Fruit fly (Drosophila melanogaster) whole organism, embryonic: ENCODE data around the gene Naam.

Experiments used
- Atf-2 ChIP-seq: fragments of 200-800 bp; sonication (Bioruptor generic); optimal IDR thresholded peaks from 2 replicates; lab custom pipeline; 2016; ENCODE audit warnings: missing biosample characterization, missing genetic modification characterization
- CG10267 ChIP-seq: fragments of 200-800 bp; sonication (Bioruptor generic); optimal IDR thresholded peaks from 2 replicates; lab custom pipeline; 2018; ENCODE audit warnings: missing biosample characterization, mild to moderate bottlenecking, missing genetic modification characterization, moderate library complexity
- CG10366 ChIP-seq: fragments of 200-800 bp; sonication (Bioruptor generic); IDR thresholded peaks from 2 replicates; pipeline ENCODE4 v1.3.6; 2022; ENCODE audit warnings: missing biosample characterization, missing genetic modification characterization
- CG10979 ChIP-seq: fragments of 200-800 bp; sonication (Bioruptor generic); optimal IDR thresholded peaks from 2 replicates; lab custom pipeline; 2018; ENCODE audit warnings: missing biosample characterization, mild to moderate bottlenecking, missing genetic modification characterization, moderate library complexity
- CG11696 ChIP-seq: fragments of 200-800 bp; sonication (Bioruptor generic); IDR thresholded peaks from 2 replicates; pipeline ENCODE4 v1.3.6; 2022; ENCODE audit warnings: missing biosample characterization, missing genetic modification characterization
- CG11723 ChIP-seq: fragments of 200-800 bp; sonication (Bioruptor generic); optimal IDR thresholded peaks from 2 replicates; lab custom pipeline; 2017; ENCODE audit warnings: missing biosample characterization, mild to moderate bottlenecking, missing genetic modification characterization
- CG12071 ChIP-seq: fragments of 200-800 bp; sonication (Bioruptor generic); optimal IDR thresholded peaks from 3 replicates; lab custom pipeline; 2018; ENCODE audit warnings: missing biosample characterization, mild to moderate bottlenecking, missing genetic modification characterization
- CG14050 ChIP-seq: fragments of 200-800 bp; sonication (Bioruptor generic); IDR thresholded peaks from 3 replicates; pipeline ENCODE4 v1.3.6; 2022; ENCODE audit warnings: missing biosample characterization, missing genetic modification characterization
- CG15514 ChIP-seq: fragments of 200-800 bp; sonication (Bioruptor generic); optimal IDR thresholded peaks from 3 replicates; lab custom pipeline; 2017; ENCODE audit warnings: missing biosample characterization, missing genetic modification characterization, mild to moderate bottlenecking, moderate library complexity, missing genetic modification reagents
- CG1602 ChIP-seq: fragments of 200-800 bp; sonication (Bioruptor generic); optimal IDR thresholded peaks from 3 replicates; lab custom pipeline; 2016; ENCODE audit warnings: missing biosample characterization, missing genetic modification characterization
- CG16779 ChIP-seq: fragments of 200-800 bp; sonication (Bioruptor generic); IDR thresholded peaks from 2 replicates; pipeline ENCODE4 v1.3.6; 2022; ENCODE audit warnings: missing biosample characterization, missing genetic modification characterization
- CG17359 ChIP-seq: fragments of 200-800 bp; sonication (Bioruptor generic); optimal IDR thresholded peaks from 3 replicates; lab custom pipeline; 2018; ENCODE audit warnings: missing biosample characterization, mild to moderate bottlenecking, missing genetic modification characterization, moderate library complexity
- CG18011 ChIP-seq: fragments of 200-800 bp; sonication (Bioruptor generic); optimal IDR thresholded peaks from 2 replicates; lab custom pipeline; 2017; ENCODE audit warnings: missing biosample characterization, missing genetic modification characterization, mild to moderate bottlenecking, moderate library complexity, missing genotype
- CG2116 ChIP-seq: fragments of 200-800 bp; sonication (Bioruptor generic); optimal IDR thresholded peaks from 3 replicates; lab custom pipeline; 2018; ENCODE audit warnings: missing biosample characterization, mild to moderate bottlenecking, missing genetic modification characterization
- CG2120 ChIP-seq: fragments of 200-800 bp; sonication (Bioruptor generic); optimal IDR thresholded peaks from 3 replicates; lab custom pipeline; 2016; ENCODE audit warnings: missing biosample characterization, missing genetic modification characterization
- CG2202 ChIP-seq: fragments of 200-800 bp; sonication (Bioruptor generic); optimal IDR thresholded peaks from 2 replicates; lab custom pipeline; 2018; ENCODE audit warnings: missing biosample characterization, mild to moderate bottlenecking, missing genetic modification characterization
- CG31224 ChIP-seq: fragments of 200-800 bp; sonication (Bioruptor generic); IDR thresholded peaks from 2 replicates; pipeline ENCODE4 v1.3.6; 2022; ENCODE audit warnings: missing biosample characterization, missing genetic modification characterization
- CG31441 ChIP-seq: fragments of 200-800 bp; sonication (Bioruptor generic); IDR thresholded peaks from 2 replicates; pipeline ENCODE4 v1.3.6; 2022; ENCODE audit warnings: missing biosample characterization, missing genetic modification characterization
- CG3163 ChIP-seq: fragments of 200-800 bp; sonication (Bioruptor generic); optimal IDR thresholded peaks from 3 replicates; lab custom pipeline; 2016; ENCODE audit warnings: missing biosample characterization, missing genetic modification characterization
- CG33213 ChIP-seq: fragments of 200-800 bp; sonication (Bioruptor generic); optimal IDR thresholded peaks from 3 replicates; lab custom pipeline; 2016; ENCODE audit warnings: missing biosample characterization, missing genetic modification characterization
- CG4617 ChIP-seq: fragments of 200-800 bp; sonication (Bioruptor generic); optimal IDR thresholded peaks from 3 replicates; lab custom pipeline; 2016; ENCODE audit warnings: missing biosample characterization, missing genetic modification characterization, borderline replicate concordance
- CG4730 ChIP-seq: fragments of 200-800 bp; sonication (Bioruptor generic); IDR thresholded peaks from 2 replicates; pipeline ENCODE4 v1.3.6; 2022; ENCODE audit warnings: missing biosample characterization, missing genetic modification characterization
- CG5180 ChIP-seq: fragments of 200-800 bp; sonication (Bioruptor generic); optimal IDR thresholded peaks from 3 replicates; lab custom pipeline; 2017; ENCODE audit warnings: missing biosample characterization, missing genetic modification characterization, mild to moderate bottlenecking, moderate library complexity, missing genetic modification reagents
- CG5953 ChIP-seq: fragments of 200-800 bp; sonication (Bioruptor generic); IDR thresholded peaks from 2 replicates; pipeline ENCODE4 v1.3.6; 2022; ENCODE audit warnings: missing biosample characterization, missing genetic modification characterization
- CG6272 ChIP-seq: fragments of 200-800 bp; sonication (Bioruptor generic); IDR thresholded peaks from 2 replicates; pipeline ENCODE4 v1.3.6; 2022; ENCODE audit warnings: missing biosample characterization, missing genetic modification characterization
- CG7928 ChIP-seq: fragments of 200-800 bp; sonication (Bioruptor generic); optimal IDR thresholded peaks from 2 replicates; lab custom pipeline; 2017; ENCODE audit warnings: missing biosample characterization, mild to moderate bottlenecking, missing genetic modification characterization
- CG8359 ChIP-seq: fragments of 200-800 bp; sonication (Bioruptor generic); optimal IDR thresholded peaks from 2 replicates; lab custom pipeline; 2017; ENCODE audit warnings: missing biosample characterization, mild to moderate bottlenecking, missing genetic modification characterization, borderline replicate concordance
- Camta ChIP-seq: fragments of 200-800 bp; sonication (Bioruptor generic); optimal IDR thresholded peaks from 2 replicates; lab custom pipeline; 2016; ENCODE audit warnings: missing biosample characterization, missing genetic modification characterization
- Gsc ChIP-seq: fragments of 200-800 bp; sonication (Bioruptor generic); IDR thresholded peaks from 2 replicates; pipeline ENCODE4 v1.3.6; 2022; ENCODE audit warnings: missing biosample characterization, missing genetic modification characterization
- HLHmδ ChIP-seq: fragments of 200-800 bp; sonication (Bioruptor generic); optimal IDR thresholded peaks from 2 replicates; lab custom pipeline; 2018; ENCODE audit warnings: missing biosample characterization, mild to moderate bottlenecking, missing genetic modification characterization, moderate library complexity
- Lhr ChIP-seq: fragments of 200-800 bp; sonication (Bioruptor generic); optimal IDR thresholded peaks from 3 replicates; lab custom pipeline; 2017; ENCODE audit warnings: mild to moderate bottlenecking, missing biosample characterization, missing genetic modification reagents, missing genetic modification characterization
- NC2α ChIP-seq: fragments of 200-800 bp; sonication (Bioruptor generic); optimal IDR thresholded peaks from 2 replicates; lab custom pipeline; 2016; ENCODE audit warnings: missing biosample characterization, missing genetic modification characterization
- Opbp ChIP-seq: fragments of 200-800 bp; sonication (Bioruptor generic); IDR thresholded peaks from 3 replicates; pipeline ENCODE4 v1.3.6; 2022; ENCODE audit warnings: missing biosample characterization, missing genetic modification characterization; ENCODE audit not compliant: partially characterized antibody
- Stat92E ChIP-seq, 3 experiments: fragments of >200 bp in 2 of 3; fragments of 200-800 bp in 1 of 3; sonication (Bioruptor generic) in 1 of 3; optimal IDR thresholded peaks; 2 replicates each; lab custom pipeline; 2017 to 2019; ENCODE audit warnings: missing biosample characterization in 3 of 3, missing genetic modification characterization in 3 of 3, mild to moderate bottlenecking in 1 of 3, moderate library complexity in 1 of 3
- Usf ChIP-seq: fragments of 200-800 bp; sonication (Bioruptor generic); optimal IDR thresholded peaks from 2 replicates; lab custom pipeline; 2017; ENCODE audit warnings: missing genotype, missing biosample characterization, missing genetic modification characterization
- aop ChIP-seq: fragments of 200-800 bp; sonication (Bioruptor generic); IDR thresholded peaks from 2 replicates; pipeline ENCODE4 v1.3.6; 2022; ENCODE audit warnings: missing biosample characterization, missing genetic modification characterization
- caup ChIP-seq: fragments of 200-800 bp; sonication (Bioruptor generic); optimal IDR thresholded peaks from 3 replicates; lab custom pipeline; 2017; ENCODE audit warnings: missing biosample characterization, mild to moderate bottlenecking, missing genetic modification characterization, moderate library complexity; ENCODE audit not compliant: severe bottlenecking
- crp ChIP-seq, 2 experiments: fragments of 200-800 bp; sonication (Bioruptor generic); optimal IDR thresholded peaks; 2 replicates in 1 of 2; 3 replicates in 1 of 2; lab custom pipeline; 2017; ENCODE audit warnings: missing biosample characterization in 2 of 2, missing genetic modification characterization in 2 of 2, mild to moderate bottlenecking in 1 of 2, moderate library complexity in 1 of 2
- dysf ChIP-seq: fragments of 200-800 bp; sonication (Bioruptor generic); IDR thresholded peaks from 3 replicates; pipeline ENCODE4 v1.3.6; 2022; ENCODE audit warnings: missing biosample characterization, missing genetic modification characterization
- ewg ChIP-seq: fragments of 200-800 bp; sonication (Bioruptor generic); optimal IDR thresholded peaks from 3 replicates; lab custom pipeline; 2017; ENCODE audit warnings: mild to moderate bottlenecking, missing biosample characterization, missing genetic modification reagents, missing genetic modification characterization
- fru ChIP-seq: fragments of >200 bp; optimal IDR thresholded peaks from 2 replicates; lab custom pipeline; 2017
- jing ChIP-seq: fragments of 200-800 bp; sonication (Bioruptor generic); optimal IDR thresholded peaks from 2 replicates; lab custom pipeline; 2018; ENCODE audit warnings: missing biosample characterization, mild to moderate bottlenecking, missing genetic modification characterization
- lola ChIP-seq, 3 experiments: fragments of >200 bp in 2 of 3; fragments of 200-800 bp in 1 of 3; sonication (Bioruptor generic) in 1 of 3; optimal IDR thresholded peaks; 2 replicates each; lab custom pipeline; 2017 to 2019; ENCODE audit warnings: missing biosample characterization in 3 of 3, missing genetic modification characterization in 3 of 3, mild to moderate bottlenecking in 1 of 3, moderate library complexity in 1 of 3
- maf-S ChIP-seq: fragments of 200-800 bp; sonication (Bioruptor generic); optimal IDR thresholded peaks from 2 replicates; lab custom pipeline; 2016; ENCODE audit warnings: missing biosample characterization, missing genetic modification characterization
- pfk ChIP-seq: fragments of 200-800 bp; sonication (Bioruptor generic); optimal IDR thresholded peaks from 2 replicates; lab custom pipeline; 2018; ENCODE audit warnings: missing biosample characterization, mild to moderate bottlenecking, missing genetic modification characterization, moderate library complexity
- ssp ChIP-seq: fragments of 200-800 bp; sonication (Bioruptor generic); IDR thresholded peaks from 2 replicates; pipeline ENCODE4 v1.3.6; 2022; ENCODE audit warnings: missing biosample characterization, missing genetic modification characterization
- tll ChIP-seq, 2 experiments: fragments of 200-800 bp in 1 of 2; fragments of >200 bp in 1 of 2; sonication (Bioruptor generic) in 1 of 2; optimal IDR thresholded peaks; 2 replicates each; lab custom pipeline; 2017 to 2019; ENCODE audit warnings: missing biosample characterization in 2 of 2, missing genetic modification characterization in 2 of 2, mild to moderate bottlenecking in 1 of 2, moderate library complexity in 1 of 2
- usp ChIP-seq: fragments of >200 bp; optimal IDR thresholded peaks from 2 replicates; lab custom pipeline; 2017; ENCODE audit warnings: missing biosample characterization, missing genetic modification characterization
- zen2 ChIP-seq: fragments of 200-800 bp; sonication (Bioruptor generic); IDR thresholded peaks from 3 replicates; pipeline ENCODE4 v1.3.6; 2022; ENCODE audit warnings: missing biosample characterization, missing genetic modification characterization; ENCODE audit not compliant: partially characterized antibody

The Naam gene

dm6 chr3R:19641498-19642065 lies 29.7 kb upstream of the Naam start (continued):
- TF ChIP-seq Usf (GFP tag; lab: Kevin White, UChicago): peak; percentile 32
- TF ChIP-seq aop: no peak
- TF ChIP-seq CG5180 (GFP tag; lab: Kevin White, UChicago): peak; percentile 73
- TF ChIP-seq maf-S (GFP tag; lab: Kevin White, UChicago): peak; percentile 52
- peak; percentile 91 for TF ChIP-seq dysf (GFP tag; lab: Robert Waterston, UW)
- TF ChIP-seq fru (lab: Kevin White, UChicago): no peak
- peak; percentile 82 for TF ChIP-seq CG5953 (GFP tag; lab: Robert Waterston, UW)
- peak; percentile 60 for TF ChIP-seq CG11723 (GFP tag; lab: Kevin White, UChicago)
- no peak for TF ChIP-seq Opbp (GFP tag; lab: Robert Waterston, UW)
- no peak for TF ChIP-seq CG6272 (GFP tag; lab: Robert Waterston, UW)
- TF ChIP-seq Lhr (GFP tag; lab: Kevin White, UChicago): peak; percentile 48
- peak; percentile 45 for TF ChIP-seq jing
- no peak for TF ChIP-seq zen2 (GFP tag; lab: Robert Waterston, UW)
- no peak for TF ChIP-seq Gsc (GFP tag; lab: Robert Waterston, UW)
- TF ChIP-seq CG2116: peak; percentile 33
- peak; percentile 55 for TF ChIP-seq CG1602 (GFP tag; lab: Kevin White, UChicago)
- TF ChIP-seq CG10979 (tag; lab: Kevin White, UChicago): peak; percentile 88
- peak; percentile 42 for TF ChIP-seq CG7928 (GFP tag; lab: Kevin White, UChicago)
- TF ChIP-seq CG15514 (GFP tag; lab: Kevin White, UChicago): peak; percentile 82
- no peak for TF ChIP-seq crp (GFP tag; optimal IDR thresholded peaks at IDR 0.05; lab: Kevin White, UChicago)
- TF ChIP-seq CG10267 (tag; lab: Kevin White, UChicago): peak; percentile 84
- peak; percentile 87 for TF ChIP-seq CG31441 (GFP tag; lab: Robert Waterston, UW)
- TF ChIP-seq caup (GFP tag; lab: Kevin White, UChicago): peak; percentile 86
- TF ChIP-seq NC2α (GFP tag; lab: Kevin White, UChicago): peak; percentile 22
- no peak for TF ChIP-seq tll (GFP tag; optimal IDR thresholded peaks at IDR 0.05; lab: Kevin White, UChicago)
- peak; percentile 83; the same call in 1 of the 2 replicates for TF ChIP-seq CG16779 (GFP tag; lab: Robert Waterston, UW)
- peak; percentile 6 for TF ChIP-seq CG4617 (GFP tag; lab: Kevin White, UChicago)
- peak; percentile 78 for TF ChIP-seq CG31224 (GFP tag; lab: Robert Waterston, UW)
- TF ChIP-seq ewg (GFP tag; lab: Kevin White, UChicago): peak; percentile 49
- TF ChIP-seq usp (GFP tag; lab: Kevin White, UChicago): no peak
- peak in 1 of 3 experiments; percentile 71 for TF ChIP-seq lola (GFP tag; optimal IDR thresholded peaks at IDR 0.05; lab: Kevin White, UChicago)
- peak; percentile 50 for TF ChIP-seq CG8359 (GFP tag; lab: Kevin White, UChicago)
- TF ChIP-seq ssp (GFP tag; lab: Robert Waterston, UW): peak; percentile 65
- TF ChIP-seq CG4730 (GFP tag; lab: Robert Waterston, UW): peak; percentile 74
- TF ChIP-seq Stat92E (GFP tag; optimal IDR thresholded peaks at IDR 0.05; lab: Kevin White, UChicago): no peak
- TF ChIP-seq CG12071 (GFP tag; lab: Kevin White, UChicago): peak; percentile 74
- TF ChIP-seq CG33213 (GFP tag; lab: Kevin White, UChicago): peak; percentile 1
- TF ChIP-seq CG17359: peak; percentile 94
- peak; percentile 56 for TF ChIP-seq Camta (GFP tag; lab: Kevin White, UChicago)
- no peak for TF ChIP-seq HLHmδ (GFP tag; lab: Kevin White, UChicago)
- TF ChIP-seq CG18011: peak; percentile 19
- peak; percentile 90 for TF ChIP-seq CG11696
- peak; percentile 78 for TF ChIP-seq CG2120 (GFP tag; lab: Kevin White, UChicago)
- TF ChIP-seq CG2202 (tag; lab: Kevin White, UChicago): peak; percentile 69
- TF ChIP-seq Atf-2 (GFP tag; lab: Kevin White, UChicago): peak; percentile 18
- peak; percentile 87 for TF ChIP-seq CG14050 (GFP tag; lab: Robert Waterston, UW)
- TF ChIP-seq pfk (GFP tag; lab: Kevin White, UChicago): no peak
- peak; percentile 95 for TF ChIP-seq CG10366 (GFP tag; lab: Robert Waterston, UW)
- no peak for TF ChIP-seq CG3163 (GFP tag; lab: Kevin White, UChicago)
